Worm (Caenorhabditis elegans) whole organism, young adult: ENCODE data around the gene F14H12.17.

ENCODE experiments used
- B0261.1 ChIP-seq: sonication (generic microtip); optimal IDR thresholded peaks from 2 replicates; lab custom pipeline; 2016; ENCODE audit warnings: mild to moderate bottlenecking, missing genetic modification characterization, moderate library complexity, missing compliant biosample characterization
- B0336.3 ChIP-seq: fragments of 200-800 bp; sonication (Bioruptor generic); IDR thresholded peaks from 2 replicates; pipeline ENCODE4 v1.3.6; 2022; ENCODE audit warnings: missing genetic modification characterization, missing compliant biosample characterization
- C17E4.6 ChIP-seq: fragments of 200-800 bp; sonication (Bioruptor generic); IDR thresholded peaks from 2 replicates; pipeline ENCODE4 v1.3.6; 2022; ENCODE audit warnings: missing genetic modification reagents, missing genetic modification characterization, missing compliant biosample characterization
- F22D6.2 ChIP-seq: sonication (generic microtip); optimal IDR thresholded peaks from 2 replicates; lab custom pipeline; 2016; ENCODE audit warnings: mild to moderate bottlenecking, missing genetic modification characterization, missing compliant biosample characterization
- F39B2.1 ChIP-seq: fragments of 200-800 bp; sonication (Bioruptor generic); IDR thresholded peaks from 2 replicates; pipeline ENCODE4 v1.3.6; 2022; ENCODE audit warnings: missing genetic modification reagents, missing genetic modification characterization, missing compliant biosample characterization
- F57A8.1 ChIP-seq: fragments of 200-800 bp; sonication (Bioruptor generic); optimal IDR thresholded peaks from 2 replicates; lab custom pipeline; 2018; ENCODE audit warnings: mild to moderate bottlenecking, missing genetic modification characterization, moderate library complexity, missing compliant biosample characterization
- F57C9.4 ChIP-seq: sonication (generic microtip); optimal IDR thresholded peaks from 2 replicates; lab custom pipeline; 2017; ENCODE audit warnings: mild to moderate bottlenecking, missing genetic modification characterization, missing compliant biosample characterization
- K11D2.4 ChIP-seq: fragments of 200-800 bp; sonication (Bioruptor generic); IDR thresholded peaks from 2 replicates; pipeline ENCODE4 v1.3.6; 2022; ENCODE audit warnings: missing genetic modification reagents, missing genetic modification characterization, missing compliant biosample characterization
- K12H6.12 ChIP-seq: fragments of 200-800 bp; sonication (Bioruptor generic); optimal IDR thresholded peaks from 2 replicates; lab custom pipeline; 2018; ENCODE audit warnings: mild to moderate bottlenecking, missing genetic modification characterization, missing compliant biosample characterization
- T07F8.4 ChIP-seq: sonication (generic microtip); optimal IDR thresholded peaks from 2 replicates; lab custom pipeline; 2016; ENCODE audit warnings: mild to moderate bottlenecking, missing genetic modification characterization, moderate library complexity, missing compliant biosample characterization
- T26A5.8 ChIP-seq: sonication (generic microtip); optimal IDR thresholded peaks from 2 replicates; lab custom pipeline; 2016; ENCODE audit warnings: missing genetic modification characterization, missing compliant biosample characterization
- akir-1 ChIP-seq: fragments of 200-800 bp; sonication (Bioruptor generic); optimal IDR thresholded peaks from 2 replicates; lab custom pipeline; 2018; ENCODE audit warnings: mild to moderate bottlenecking, missing genetic modification characterization, moderate library complexity, missing compliant biosample characterization
- ccch-3 ChIP-seq: fragments of 200-800 bp; sonication (Bioruptor generic); optimal IDR thresholded peaks from 2 replicates; lab custom pipeline; 2018; ENCODE audit warnings: mild to moderate bottlenecking, missing genetic modification characterization, missing compliant biosample characterization
- cebp-1 ChIP-seq, 2 experiments: fragments of 200-800 bp in 1 of 2; sonication (Bioruptor generic) in 1 of 2; sonication (generic microtip) in 1 of 2; IDR thresholded peaks in 1 of 2; optimal IDR thresholded peaks in 1 of 2; 2 replicates each; pipeline versions ENCODE4 v1.3.6 to Lab custom; 2017 to 2022; ENCODE audit warnings: missing compliant biosample characterization in 2 of 2, missing genetic modification characterization in 2 of 2, mild to moderate bottlenecking in 1 of 2, missing genetic modification reagents in 1 of 2, moderate library complexity in 1 of 2
- chd-7 ChIP-seq: sonication (generic microtip); optimal IDR thresholded peaks from 2 replicates; lab custom pipeline; 2016; ENCODE audit warnings: mild to moderate bottlenecking, missing genetic modification characterization, moderate library complexity, missing compliant biosample characterization
- dox-1 ChIP-seq: fragments of 200-800 bp; sonication (Bioruptor generic); IDR thresholded peaks from 2 replicates; pipeline ENCODE4 v1.3.6; 2022; ENCODE audit warnings: missing genetic modification reagents, missing genetic modification characterization, missing compliant biosample characterization
- dpl-1 ChIP-seq: fragments of 150-350 bp; optimal IDR thresholded peaks from 2 replicates; lab custom pipeline; 2014; ENCODE audit warnings: missing biosample characterization, missing genetic modification reagents, missing genetic modification characterization
- egl-44 ChIP-seq: fragments of 200-800 bp; sonication (Bioruptor generic); IDR thresholded peaks from 2 replicates; pipeline ENCODE4 v1.3.6; 2022; ENCODE audit warnings: missing genetic modification reagents, missing genetic modification characterization, missing compliant biosample characterization
- egrh-3 ChIP-seq: fragments of 200-800 bp; sonication (Bioruptor generic); IDR thresholded peaks from 2 replicates; pipeline ENCODE4 v1.3.6; 2022; ENCODE audit warnings: missing genetic modification reagents, missing genetic modification characterization, missing compliant biosample characterization
- fkh-3 ChIP-seq: sonication (generic microtip); optimal IDR thresholded peaks from 2 replicates; lab custom pipeline; 2016; ENCODE audit warnings: mild to moderate bottlenecking, missing genetic modification characterization, missing compliant biosample characterization
- hmg-20 ChIP-seq: fragments of 200-800 bp; sonication (Bioruptor generic); IDR thresholded peaks from 2 replicates; pipeline ENCODE4 v1.3.6; 2022; ENCODE audit warnings: missing genetic modification reagents, missing genetic modification characterization, missing compliant biosample characterization
- lag-1 ChIP-seq: fragments of 200-800 bp; sonication (Bioruptor generic); IDR thresholded peaks from 2 replicates; pipeline ENCODE4 v1.3.6; 2022; ENCODE audit warnings: missing genetic modification reagents, missing genetic modification characterization, missing compliant biosample characterization
- lin-26 ChIP-seq: fragments of 200-800 bp; sonication (Bioruptor generic); IDR thresholded peaks from 2 replicates; pipeline ENCODE4 v1.3.6; 2022; ENCODE audit warnings: missing genetic modification reagents, missing genetic modification characterization, missing compliant biosample characterization
- lin-35 ChIP-seq, 3 experiments: fragments of 150-350 bp in 2 of 3; sonication (generic microtip) in 1 of 3; optimal IDR thresholded peaks; 2 replicates each; lab custom pipeline; 2014 to 2018; ENCODE audit warnings: missing biosample characterization in 3 of 3, missing genetic modification characterization in 3 of 3, missing genetic modification reagents in 3 of 3
- lsy-27 ChIP-seq: sonication (generic microtip); optimal IDR thresholded peaks from 2 replicates; lab custom pipeline; 2017; ENCODE audit warnings: missing genetic modification characterization, mild to moderate bottlenecking, missing compliant biosample characterization, antibody characterized with exemption, missing genotype, borderline replicate concordance; ENCODE audit not compliant: insufficient read depth
- nhr-120 ChIP-seq: fragments of 200-800 bp; sonication (Bioruptor generic); IDR thresholded peaks from 2 replicates; pipeline ENCODE4 v1.3.6; 2022; ENCODE audit warnings: missing genetic modification characterization, missing compliant biosample characterization
- nhr-179 ChIP-seq: sonication (generic microtip); optimal IDR thresholded peaks from 2 replicates; lab custom pipeline; 2016; ENCODE audit warnings: mild to moderate bottlenecking, missing genetic modification characterization, missing compliant biosample characterization
- rec-8 ChIP-seq, 2 experiments: sonication (generic microtip); optimal IDR thresholded peaks; 2 replicates each; lab custom pipeline; 2016; ENCODE audit warnings: mild to moderate bottlenecking in 2 of 2, missing genetic modification characterization in 2 of 2, missing genetic modification reagents in 2 of 2, missing genotype in 2 of 2, missing biosample characterization in 1 of 2, missing compliant biosample characterization in 1 of 2, moderate library complexity in 1 of 2
- snpc-1.1 ChIP-seq: sonication (generic microtip); optimal IDR thresholded peaks from 2 replicates; lab custom pipeline; 2017; ENCODE audit warnings: missing genetic modification characterization, mild to moderate bottlenecking, missing compliant biosample characterization, antibody characterized with exemption, moderate library complexity, missing genotype, missing genetic modification reagents; ENCODE audit not compliant: insufficient read depth
- snpc-1.3 ChIP-seq: sonication (generic microtip); optimal IDR thresholded peaks from 2 replicates; lab custom pipeline; 2017; ENCODE audit warnings: missing genetic modification characterization, mild to moderate bottlenecking, missing compliant biosample characterization, antibody characterized with exemption, moderate library complexity, missing genotype, missing genetic modification reagents; ENCODE audit not compliant: insufficient read depth
- tbx-9 ChIP-seq: sonication (generic microtip); optimal IDR thresholded peaks from 2 replicates; lab custom pipeline; 2016; ENCODE audit warnings: borderline replicate concordance, missing genetic modification characterization, inconsistent platforms, missing compliant biosample characterization
- ztf-25 ChIP-seq: fragments of 200-800 bp; sonication (Bioruptor generic); IDR thresholded peaks from 2 replicates; pipeline ENCODE4 v1.3.6; 2022; ENCODE audit warnings: missing genetic modification reagents, missing genetic modification characterization, missing compliant biosample characterization
- ztf-6 ChIP-seq: fragments of 200-800 bp; sonication (Bioruptor generic); IDR thresholded peaks from 2 replicates; pipeline ENCODE4 v1.3.6; 2022; ENCODE audit warnings: missing genetic modification reagents, missing genetic modification characterization, missing compliant biosample characterization

Gene F14H12.17

DNA sequence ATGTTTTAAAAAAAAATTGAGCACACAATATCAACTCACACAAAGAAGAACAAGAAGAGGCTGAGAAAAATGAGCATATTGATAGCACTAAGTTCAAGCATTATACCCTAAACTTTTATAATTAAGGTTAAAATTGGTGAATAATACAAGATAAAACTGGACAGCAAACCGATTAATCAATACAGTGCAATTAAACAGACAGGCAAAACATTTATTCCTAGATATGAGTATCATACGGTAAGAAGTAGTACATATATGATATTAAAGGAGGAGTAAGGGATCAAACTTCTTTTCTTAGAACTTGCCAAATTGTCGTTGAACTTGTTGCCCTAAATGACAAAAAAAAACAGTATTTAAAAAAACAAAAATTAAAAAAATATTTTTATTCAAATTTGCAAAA is 8.9 kb upstream of the F14H12.17 start, which contains the start of gene R160.14:
R160.14 (minus strand) TSS at position 101 of the 400 bp plus-strand sequence.
- TF ChIP-seq tbx-9 (tag; lab: Kevin White, UChicago) = no peak
- no peak for TF ChIP-seq ztf-6 (GFP tag; lab: Robert Waterston, UW)
- TF ChIP-seq F22D6.2 = no peak
- no peak for TF ChIP-seq lin-35 (GFP tag; optimal IDR thresholded peaks at IDR 0.05; lab: Kevin White, UChicago)
- TF ChIP-seq, all 124 proteins: peak for 0

ce11 chrX:4371413-4371812 is 8.3 kb upstream of the F14H12.17 start, which contains the start of gene R160.13:
Gene R160.13 (minus strand): TSS chrX:4371513.
- TF ChIP-seq cebp-1 (GFP tag; IDR thresholded peaks at IDR 0.05; lab: Robert Waterston, UW) = no peak
- no peak for TF ChIP-seq cebp-1 (tag; optimal IDR thresholded peaks at IDR 0.05; lab: Kevin White, UChicago)
- no peak for TF ChIP-seq snpc-1.3 (tag; lab: Kevin White, UChicago)
- no peak for TF ChIP-seq lag-1 (GFP tag; lab: Robert Waterston, UW)
- no peak for TF ChIP-seq tbx-9 (tag; lab: Kevin White, UChicago)
- no peak for TF ChIP-seq lsy-27
- TF ChIP-seq F39B2.1 (GFP tag; lab: Robert Waterston, UW) = no peak
- no peak for TF ChIP-seq hmg-20 (GFP tag; lab: Robert Waterston, UW)
- TF ChIP-seq F57C9.4 = no peak
- TF ChIP-seq fkh-3 (tag; lab: Kevin White, UChicago) = no peak
- no peak for TF ChIP-seq T07F8.4 (tag; lab: Kevin White, UChicago)
- no peak for TF ChIP-seq dpl-1
- TF ChIP-seq chd-7 (tag; lab: Kevin White, UChicago) = no peak
- TF ChIP-seq ccch-3 (GFP tag; lab: Kevin White, UChicago) = no peak
- no peak for TF ChIP-seq nhr-120 (GFP tag; lab: Robert Waterston, UW)

DNA sequence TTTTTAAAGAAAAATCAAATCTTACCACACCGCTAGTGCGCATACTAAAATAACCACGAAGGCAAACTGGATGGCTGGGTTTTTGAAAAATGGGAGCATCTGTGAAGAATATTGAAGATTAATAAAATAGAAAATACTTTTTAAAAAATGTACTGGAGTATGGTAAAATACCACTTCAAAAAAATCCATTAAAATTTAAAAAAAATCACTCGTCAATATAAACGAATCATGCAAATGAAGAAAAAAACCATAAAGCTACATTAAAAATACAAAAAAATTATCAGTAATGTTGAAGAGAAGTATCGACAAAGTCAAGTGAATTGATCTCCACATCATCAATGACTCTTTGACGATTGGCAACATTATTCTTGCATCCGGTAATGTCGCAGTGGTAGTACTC is 7.7 kb upstream of the F14H12.17 start, which contains the start of gene R160.5:
R160.5 (minus strand) TSS at position 101 of the 400 bp plus-strand sequence.
- no peak for TF ChIP-seq egrh-3 (GFP tag; lab: Robert Waterston, UW)
- no peak for TF ChIP-seq dpl-1
- TF ChIP-seq ztf-25 (GFP tag; lab: Robert Waterston, UW) = no peak
- TF ChIP-seq K12H6.12 = no peak
- no peak for TF ChIP-seq akir-1

DNA sequence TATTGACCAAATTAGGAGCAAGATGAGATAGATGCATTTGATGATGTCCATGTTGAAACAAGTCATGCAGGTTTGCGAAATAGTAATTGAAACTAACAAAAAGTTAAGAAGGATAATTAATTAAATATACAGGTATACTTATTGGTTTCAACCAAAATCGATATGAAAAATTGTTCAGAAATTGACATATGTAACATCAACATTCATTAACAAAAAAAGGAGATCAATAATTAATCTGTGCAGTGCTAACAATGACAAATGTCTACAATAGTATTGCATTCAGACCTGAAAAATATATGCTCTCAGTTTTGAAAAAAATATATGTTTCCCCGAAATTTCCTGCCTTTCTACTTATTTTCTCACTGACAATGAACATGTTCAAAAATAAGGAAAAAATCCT is 5.7 kb upstream of the F14H12.17 start, which contains the start of gene R160.4:
R160.4 (minus strand) TSS at position 101 of the 400 bp plus-strand sequence.
- TF ChIP-seq B0336.3 (GFP tag; lab: Robert Waterston, UW) = no peak
- no peak for TF ChIP-seq nhr-179
- no peak for TF ChIP-seq dox-1 (GFP tag; lab: Robert Waterston, UW)
- TF ChIP-seq rec-8 (tag; optimal IDR thresholded peaks at IDR 0.05; lab: Kevin White, UChicago) = no peak
- TF ChIP-seq T26A5.8 (tag; lab: Kevin White, UChicago) = no peak
- TF ChIP-seq nhr-120 (GFP tag; lab: Robert Waterston, UW) = no peak
- TF ChIP-seq lin-26 (GFP tag; lab: Robert Waterston, UW) = no peak
- TF ChIP-seq F57A8.1 (GFP tag; lab: Kevin White, UChicago) = no peak
- TF ChIP-seq snpc-1.3 (tag; lab: Kevin White, UChicago) = no peak
- TF ChIP-seq egl-44 (GFP tag; lab: Robert Waterston, UW) = no peak
- no peak for TF ChIP-seq K11D2.4 (GFP tag; lab: Robert Waterston, UW)
- no peak for TF ChIP-seq snpc-1.1
- TF ChIP-seq C17E4.6 = no peak
- TF ChIP-seq B0261.1 (tag; lab: Kevin White, UChicago) = no peak
